Fruit fly (Drosophila melanogaster) whole organism, embryonic: ENCODE measurements around the gene PolE2.
A peak's percentile ranks its signal among the peaks of the same experiment; 100 is the strongest.

ENCODE experiments used
- ATbp ChIP-seq: fragments of 200-800 bp; sonication (Bioruptor generic); optimal IDR thresholded peaks from 2 replicates; lab custom pipeline; 2017; ENCODE audit warnings: missing biosample characterization, mild to moderate bottlenecking, missing genetic modification characterization, missing genetic modification reagents
- Ada2b ChIP-seq: fragments of 200-800 bp; sonication (Bioruptor generic); IDR thresholded peaks from 2 replicates; pipeline ENCODE4 v1.3.6; 2022; ENCODE audit warnings: missing biosample characterization, missing genetic modification characterization
- Antp ChIP-seq: fragments of 200-800 bp; sonication (Bioruptor generic); optimal IDR thresholded peaks from 3 replicates; lab custom pipeline; 2016; ENCODE audit warnings: missing biosample characterization, missing genetic modification characterization
- Awh ChIP-seq: fragments of 200-800 bp; sonication (Bioruptor generic); IDR thresholded peaks from 2 replicates; pipeline ENCODE4, ENCODE4 v1.3.6; 2022; ENCODE audit warnings: missing biosample characterization, missing genetic modification characterization
- CG12071 ChIP-seq: fragments of 200-800 bp; sonication (Bioruptor generic); optimal IDR thresholded peaks from 3 replicates; lab custom pipeline; 2018; ENCODE audit warnings: missing biosample characterization, mild to moderate bottlenecking, missing genetic modification characterization
- CG13624 ChIP-seq: fragments of 200-800 bp; sonication (Bioruptor generic); optimal IDR thresholded peaks from 2 replicates; lab custom pipeline; 2016; ENCODE audit warnings: missing biosample characterization, missing genetic modification characterization
- CG14667 ChIP-seq: fragments of 200-800 bp; sonication (Bioruptor generic); IDR thresholded peaks from 2 replicates; pipeline ENCODE4 v1.3.6; 2022; ENCODE audit warnings: missing biosample characterization, missing genetic modification characterization
- CG1602 ChIP-seq: fragments of 200-800 bp; sonication (Bioruptor generic); optimal IDR thresholded peaks from 3 replicates; lab custom pipeline; 2016; ENCODE audit warnings: missing biosample characterization, missing genetic modification characterization
- CG16813 ChIP-seq: fragments of 200-800 bp; sonication (Bioruptor generic); IDR thresholded peaks from 3 replicates; pipeline ENCODE4 v1.3.6; 2022; ENCODE audit warnings: missing biosample characterization, missing genetic modification characterization; ENCODE audit not compliant: partially characterized antibody
- CG17385 ChIP-seq: fragments of 200-800 bp; sonication (Bioruptor generic); optimal IDR thresholded peaks from 3 replicates; lab custom pipeline; 2018; ENCODE audit warnings: missing biosample characterization, mild to moderate bottlenecking, missing genetic modification characterization
- CG17829 ChIP-seq: fragments of 200-800 bp; optimal IDR thresholded peaks from 2 replicates; lab custom pipeline; 2019; ENCODE audit warnings: missing biosample characterization, mild to moderate bottlenecking, missing genetic modification characterization, moderate library complexity
- CG17912 ChIP-seq: fragments of 200-800 bp; sonication (Bioruptor generic); optimal IDR thresholded peaks from 2 replicates; lab custom pipeline; 2018; ENCODE audit warnings: missing biosample characterization, mild to moderate bottlenecking, missing genetic modification characterization
- CG18011 ChIP-seq: fragments of 200-800 bp; sonication (Bioruptor generic); optimal IDR thresholded peaks from 2 replicates; lab custom pipeline; 2017; ENCODE audit warnings: missing biosample characterization, missing genetic modification characterization, mild to moderate bottlenecking, moderate library complexity, missing genotype
- CG2116 ChIP-seq: fragments of 200-800 bp; sonication (Bioruptor generic); optimal IDR thresholded peaks from 3 replicates; lab custom pipeline; 2018; ENCODE audit warnings: missing biosample characterization, mild to moderate bottlenecking, missing genetic modification characterization
- CG2889 ChIP-seq: fragments of 200-800 bp; sonication (Bioruptor generic); IDR thresholded peaks from 3 replicates; pipeline ENCODE4 v1.3.6; 2022; ENCODE audit warnings: missing biosample characterization, missing genetic modification characterization
- CG3281 ChIP-seq: fragments of 200-800 bp; sonication (Bioruptor generic); optimal IDR thresholded peaks from 3 replicates; lab custom pipeline; 2017; ENCODE audit warnings: missing biosample characterization, mild to moderate bottlenecking, missing genetic modification characterization
- CG4424 ChIP-seq: fragments of 200-800 bp; sonication (Bioruptor generic); optimal IDR thresholded peaks from 3 replicates; lab custom pipeline; 2016; ENCODE audit warnings: missing biosample characterization, missing genetic modification characterization
- CG4854 ChIP-seq: fragments of 200-800 bp; sonication (Bioruptor generic); optimal IDR thresholded peaks from 2 replicates; lab custom pipeline; 2016; ENCODE audit warnings: missing biosample characterization, missing genetic modification characterization, inconsistent platforms
- CG6854 ChIP-seq: fragments of 200-800 bp; sonication (Bioruptor generic); optimal IDR thresholded peaks from 3 replicates; lab custom pipeline; 2017; ENCODE audit warnings: missing biosample characterization, mild to moderate bottlenecking, missing genetic modification characterization
- CG7372 ChIP-seq: fragments of 200-800 bp; sonication (Bioruptor generic); IDR thresholded peaks from 2 replicates; pipeline ENCODE4 v1.3.6; 2022; ENCODE audit warnings: missing biosample characterization, missing genetic modification characterization
- CG7786 ChIP-seq: fragments of 200-800 bp; sonication (Bioruptor generic); optimal IDR thresholded peaks from 2 replicates; lab custom pipeline; 2016; ENCODE audit warnings: missing biosample characterization, missing genetic modification characterization
- Dad ChIP-seq: fragments of 200-800 bp; sonication (Bioruptor generic); optimal IDR thresholded peaks from 3 replicates; lab custom pipeline; 2016; ENCODE audit warnings: missing biosample characterization, missing genetic modification characterization
- Eip74EF ChIP-seq, 2 experiments: fragments of 200-800 bp in 1 of 2; fragments of >200 bp in 1 of 2; sonication (Bioruptor generic) in 1 of 2; optimal IDR thresholded peaks; 2 replicates each; lab custom pipeline; 2017 to 2019; ENCODE audit warnings: missing biosample characterization in 2 of 2, missing genetic modification characterization in 2 of 2, mild to moderate bottlenecking in 1 of 2, moderate library complexity in 1 of 2
- Ets65A ChIP-seq: fragments of 200-800 bp; sonication (Bioruptor generic); peaks from one replicate; lab custom pipeline; 2016; ENCODE audit warnings: missing biosample characterization, missing genetic modification characterization
- Fer3 ChIP-seq: fragments of 200-800 bp; sonication (Bioruptor generic); optimal IDR thresholded peaks from 2 replicates; lab custom pipeline; 2018; ENCODE audit warnings: missing biosample characterization, mild to moderate bottlenecking, missing genetic modification characterization, moderate library complexity
- GATAe ChIP-seq: fragments of 200-800 bp; sonication (Bioruptor generic); conservative IDR thresholded peaks from 2 replicates; pipeline ENCODE4 v1.3.6; 2022; ENCODE audit warnings: missing biosample characterization, missing genetic modification characterization
- Gsc ChIP-seq: fragments of 200-800 bp; sonication (Bioruptor generic); IDR thresholded peaks from 2 replicates; pipeline ENCODE4 v1.3.6; 2022; ENCODE audit warnings: missing biosample characterization, missing genetic modification characterization
- HLHmδ ChIP-seq: fragments of 200-800 bp; sonication (Bioruptor generic); optimal IDR thresholded peaks from 2 replicates; lab custom pipeline; 2018; ENCODE audit warnings: missing biosample characterization, mild to moderate bottlenecking, missing genetic modification characterization, moderate library complexity
- Hr39 ChIP-seq: fragments of >200 bp; optimal IDR thresholded peaks from 2 replicates; lab custom pipeline; 2017
- Hr78 ChIP-seq, 2 experiments: fragments of 200-800 bp in 1 of 2; fragments of >200 bp in 1 of 2; sonication (Bioruptor generic) in 1 of 2; optimal IDR thresholded peaks; 2 replicates each; lab custom pipeline; 2017 to 2019; ENCODE audit warnings: missing biosample characterization in 2 of 2, missing genetic modification characterization in 2 of 2, mild to moderate bottlenecking in 1 of 2, moderate library complexity in 1 of 2
- Hsf ChIP-seq: fragments of 200-800 bp; sonication (Bioruptor generic); optimal IDR thresholded peaks from 3 replicates; lab custom pipeline; 2016; ENCODE audit warnings: missing biosample characterization, missing genetic modification characterization
- Jarid2 ChIP-seq: fragments of 200-800 bp; sonication (Bioruptor generic); optimal IDR thresholded peaks from 3 replicates; lab custom pipeline; 2017; ENCODE audit warnings: mild to moderate bottlenecking, missing biosample characterization, missing genetic modification reagents, missing genetic modification characterization
- MTF-1 ChIP-seq: fragments of 200-800 bp; sonication (Bioruptor generic); optimal IDR thresholded peaks from 2 replicates; lab custom pipeline; 2018; ENCODE audit warnings: missing biosample characterization, mild to moderate bottlenecking, missing genetic modification characterization, borderline replicate concordance
- NC2α ChIP-seq: fragments of 200-800 bp; sonication (Bioruptor generic); optimal IDR thresholded peaks from 2 replicates; lab custom pipeline; 2016; ENCODE audit warnings: missing biosample characterization, missing genetic modification characterization
- Rx ChIP-seq: fragments of 200-800 bp; sonication (Bioruptor generic); IDR thresholded peaks from 2 replicates; pipeline ENCODE4 v1.3.6; 2022; ENCODE audit warnings: missing biosample characterization, missing genetic modification characterization
- Spps ChIP-seq: fragments of 200-800 bp; sonication (Bioruptor generic); optimal IDR thresholded peaks from 2 replicates; lab custom pipeline; 2018; ENCODE audit warnings: missing biosample characterization, mild to moderate bottlenecking, missing genetic modification characterization
- Xrp1 ChIP-seq: fragments of 200-800 bp; sonication (Bioruptor generic); IDR thresholded peaks from 2 replicates; pipeline ENCODE4 v1.3.6; 2022; ENCODE audit warnings: missing biosample characterization, missing genetic modification characterization
- ab ChIP-seq: fragments of 200-800 bp; sonication (Bioruptor generic); optimal IDR thresholded peaks from 2 replicates; lab custom pipeline; 2016; ENCODE audit warnings: missing biosample characterization, missing genetic modification characterization
- amos ChIP-seq: fragments of 200-800 bp; sonication (Bioruptor generic); IDR thresholded peaks from 2 replicates; pipeline ENCODE4 v1.3.6; 2022; ENCODE audit warnings: missing biosample characterization, missing genetic modification characterization; ENCODE audit not compliant: partially characterized antibody
- ara ChIP-seq: fragments of 200-800 bp; sonication (Bioruptor generic); IDR thresholded peaks from 2 replicates; pipeline ENCODE4 v1.3.6; 2022; ENCODE audit warnings: missing biosample characterization, missing genetic modification characterization
- ato ChIP-seq: fragments of 200-800 bp; sonication (Bioruptor generic); IDR thresholded peaks from 2 replicates; pipeline ENCODE4 v1.3.6; 2022; ENCODE audit warnings: missing biosample characterization, missing genetic modification characterization; ENCODE audit not compliant: partially characterized antibody
- bowl ChIP-seq: fragments of 200-800 bp; sonication (Bioruptor generic); IDR thresholded peaks from 2 replicates; pipeline ENCODE4 v1.3.6; 2022; ENCODE audit warnings: missing biosample characterization, missing genetic modification characterization
- cato ChIP-seq: fragments of 200-800 bp; sonication (Bioruptor generic); optimal IDR thresholded peaks from 2 replicates; lab custom pipeline; 2016; ENCODE audit warnings: missing biosample characterization, missing genetic modification characterization, borderline replicate concordance
- dimm ChIP-seq: fragments of 200-800 bp; sonication (Bioruptor generic); IDR thresholded peaks from 2 replicates; pipeline ENCODE4 v1.3.6; 2022; ENCODE audit warnings: missing biosample characterization, missing genetic modification characterization
- fd64A ChIP-seq: fragments of 200-800 bp; sonication (Bioruptor generic); optimal IDR thresholded peaks from 3 replicates; lab custom pipeline; 2018; ENCODE audit warnings: missing biosample characterization, mild to moderate bottlenecking, missing genetic modification characterization
- lmd ChIP-seq: fragments of 200-800 bp; sonication (Bioruptor generic); IDR thresholded peaks from 2 replicates; pipeline ENCODE4 v1.3.6; 2022; ENCODE audit warnings: missing biosample characterization, missing genetic modification characterization
- pum ChIP-seq: fragments of 200-800 bp; sonication (Bioruptor generic); optimal IDR thresholded peaks from 2 replicates; lab custom pipeline; 2016; ENCODE audit warnings: missing biosample characterization, missing genetic modification characterization
- row ChIP-seq: fragments of 200-800 bp; sonication (Bioruptor generic); IDR thresholded peaks from 3 replicates; pipeline ENCODE4 v1.3.6; 2022; ENCODE audit warnings: missing biosample characterization, missing genetic modification characterization
- tio ChIP-seq: fragments of 200-800 bp; sonication (Bioruptor generic); optimal IDR thresholded peaks from 2 replicates; lab custom pipeline; 2017; ENCODE audit warnings: missing biosample characterization, missing genetic modification characterization, inconsistent platforms
- toy ChIP-seq: fragments of 200-800 bp; sonication (Bioruptor generic); IDR thresholded peaks from 2 replicates; pipeline ENCODE4 v1.3.6; 2022; ENCODE audit warnings: missing biosample characterization, missing genetic modification characterization
- trem ChIP-seq: fragments of 200-800 bp; optimal IDR thresholded peaks from 3 replicates; lab custom pipeline; 2019; ENCODE audit warnings: missing biosample characterization, mild to moderate bottlenecking, missing genetic modification characterization, moderate library complexity

The PolE2 gene

dm6 chr3L:5932363-5932914, 35.2 kb upstream of the PolE2 start, which contains the start of gene Rcc1 (continued):
- no peak for TF ChIP-seq Spps
- TF ChIP-seq CG14667 = no peak
- TF ChIP-seq GATAe = no peak
- TF ChIP-seq CG4854 (GFP tag; lab: Kevin White, UChicago) = no peak
- no peak for TF ChIP-seq bowl (GFP tag; lab: Robert Waterston, UW)
- TF ChIP-seq ara (GFP tag; lab: Robert Waterston, UW) = no peak
- peak; percentile 45 for TF ChIP-seq amos
- TF ChIP-seq Awh (GFP tag; lab: Robert Waterston, UW) = no peak
- TF ChIP-seq tio = no peak
- TF ChIP-seq CG13624 (GFP tag; lab: Kevin White, UChicago) = peak; percentile 43
- no peak for TF ChIP-seq HLHmδ (GFP tag; lab: Kevin White, UChicago)
- no peak for TF ChIP-seq CG2889 (GFP tag; lab: Robert Waterston, UW)
- TF ChIP-seq Eip74EF (GFP tag; optimal IDR thresholded peaks at IDR 0.05; lab: Kevin White, UChicago) = no peak
- no peak for TF ChIP-seq dimm (GFP tag; lab: Robert Waterston, UW)
- TF ChIP-seq CG17829 (tag; lab: Kevin White, UChicago) = peak; percentile 37
- no peak for TF ChIP-seq toy (GFP tag; lab: Robert Waterston, UW)
- TF ChIP-seq pum (GFP tag; lab: Kevin White, UChicago) = no peak
- TF ChIP-seq CG2116 (GFP tag; lab: Kevin White, UChicago) = peak; percentile 99
- peak; percentile 66; the same call in 2 of the 3 replicates for TF ChIP-seq CG16813 (GFP tag; lab: Robert Waterston, UW)
- TF ChIP-seq Rx (GFP tag; lab: Robert Waterston, UW) = no peak
- TF ChIP-seq cato (GFP tag; lab: Kevin White, UChicago) = no peak
- peak; percentile 27 for TF ChIP-seq Hsf (GFP tag; lab: Kevin White, UChicago)
- TF ChIP-seq Antp = no peak
- no peak for TF ChIP-seq Fer3 (tag; lab: Kevin White, UChicago)
- no peak for TF ChIP-seq CG3281 (GFP tag; lab: Kevin White, UChicago)
- TF ChIP-seq CG7372 (GFP tag; lab: Robert Waterston, UW) = no peak
- TF ChIP-seq Gsc (GFP tag; lab: Robert Waterston, UW) = no peak
- no peak for TF ChIP-seq NC2α (GFP tag; lab: Kevin White, UChicago)
- peak; percentile 87 for TF ChIP-seq trem (tag; lab: Kevin White, UChicago)
- no peak for TF ChIP-seq CG12071 (GFP tag; lab: Kevin White, UChicago)
- no peak for TF ChIP-seq Hr39 (lab: Kevin White, UChicago)
- 0 out of 2 replicates have a peak, but pooled peaks have one; percentile 29 for TF ChIP-seq Xrp1 (GFP tag; lab: Robert Waterston, UW)
- no peak for TF ChIP-seq ab (GFP tag; lab: Kevin White, UChicago)
- no peak for TF ChIP-seq Jarid2 (GFP tag; lab: Kevin White, UChicago)
- TF ChIP-seq CG18011 (GFP tag; lab: Kevin White, UChicago) = no peak
- no peak for TF ChIP-seq MTF-1 (GFP tag; lab: Kevin White, UChicago)
- TF ChIP-seq CG17912 (GFP tag; lab: Kevin White, UChicago) = no peak
- TF ChIP-seq lmd (GFP tag; lab: Robert Waterston, UW) = no peak
- TF ChIP-seq Ets65A (GFP tag; lab: Kevin White, UChicago) = peak; percentile 65
- no peak for TF ChIP-seq CG1602 (GFP tag; lab: Kevin White, UChicago)
- TF ChIP-seq row (GFP tag; lab: Robert Waterston, UW) = peak; percentile 53
- no peak for TF ChIP-seq ATbp
- TF ChIP-seq CG7786 (GFP tag; lab: Kevin White, UChicago) = no peak
- TF ChIP-seq fd64A = no peak
- TF ChIP-seq ato (GFP tag; lab: Robert Waterston, UW) = peak; percentile 62
- TF ChIP-seq CG17385 (GFP tag; lab: Kevin White, UChicago) = no peak
- no peak for TF ChIP-seq Ada2b (GFP tag; lab: Robert Waterston, UW)
- TF ChIP-seq Dad (GFP tag; lab: Kevin White, UChicago) = no peak
- TF ChIP-seq CG4424 (GFP tag; lab: Kevin White, UChicago) = peak; percentile 8
- peak in 1 of 2 experiments; percentile 45 for TF ChIP-seq Hr78 (GFP tag; optimal IDR thresholded peaks at IDR 0.05; lab: Kevin White, UChicago)
- no peak for TF ChIP-seq CG6854 (GFP tag; lab: Kevin White, UChicago)
